Worm (Caenorhabditis elegans) whole organism, L2 larva: ENCODE data around the gene lag-1.

Experiments used
- C34F6.9 ChIP-seq: fragments of 150-350 bp; optimal IDR thresholded peaks from 2 replicates; lab custom pipeline; 2014; ENCODE audit warnings: missing biosample characterization, missing genetic modification characterization
- F13H6.1 ChIP-seq: sonication (generic microtip); optimal IDR thresholded peaks from 2 replicates; lab custom pipeline; 2016; ENCODE audit warnings: missing genetic modification characterization, missing compliant biosample characterization
- R02D3.7 ChIP-seq: fragments of 150-350 bp; optimal IDR thresholded peaks from 2 replicates; lab custom pipeline; 2014; ENCODE audit warnings: missing biosample characterization, missing genetic modification characterization
- ZK546.5 ChIP-seq: sonication (generic microtip); optimal IDR thresholded peaks from 2 replicates; lab custom pipeline; 2017; ENCODE audit warnings: missing biosample characterization, missing genetic modification characterization
- aly-2 ChIP-seq: fragments of 150-350 bp; optimal IDR thresholded peaks from 2 replicates; lab custom pipeline; 2014; ENCODE audit warnings: missing biosample characterization, missing genetic modification characterization
- blmp-1 ChIP-seq: sonication (generic microtip); optimal IDR thresholded peaks from 2 replicates; lab custom pipeline; 2017; ENCODE audit warnings: missing genetic modification characterization, mild to moderate bottlenecking, missing compliant biosample characterization, antibody characterized with exemption, moderate library complexity; ENCODE audit not compliant: insufficient read depth
- ceh-16 ChIP-seq: fragments of 150-350 bp; optimal IDR thresholded peaks from 2 replicates; lab custom pipeline; 2014; ENCODE audit warnings: missing biosample characterization, missing genetic modification characterization
- ceh-82 ChIP-seq: fragments of 150-350 bp; optimal IDR thresholded peaks from 2 replicates; lab custom pipeline; 2014; ENCODE audit warnings: missing biosample characterization, missing genetic modification characterization
- crh-2 ChIP-seq: sonication (generic microtip); optimal IDR thresholded peaks from 2 replicates; lab custom pipeline; 2017; ENCODE audit warnings: missing biosample characterization, missing genetic modification characterization
- dmd-4 ChIP-seq: sonication (generic microtip); optimal IDR thresholded peaks from 2 replicates; lab custom pipeline; 2017; ENCODE audit warnings: missing biosample characterization, missing genetic modification characterization
- egl-27 ChIP-seq: sonication (generic microtip); optimal IDR thresholded peaks from 3 replicates; lab custom pipeline; 2017; ENCODE audit warnings: missing biosample characterization, missing genetic modification reagents, missing genetic modification characterization
- elt-1 ChIP-seq: fragments of 150-350 bp; optimal IDR thresholded peaks from 2 replicates; lab custom pipeline; 2014; ENCODE audit warnings: missing biosample characterization, missing genetic modification characterization
- elt-3 ChIP-seq: sonication (generic microtip); optimal IDR thresholded peaks from 2 replicates; lab custom pipeline; 2017; ENCODE audit warnings: missing biosample characterization, missing genetic modification characterization
- lin-13 ChIP-seq: fragments of 150-350 bp; optimal IDR thresholded peaks from 2 replicates; lab custom pipeline; 2014; ENCODE audit warnings: missing biosample characterization, missing genetic modification reagents, missing genetic modification characterization
- lsy-2 ChIP-seq, 2 experiments: fragments of 150-350 bp in 1 of 2; sonication (generic microtip) in 1 of 2; optimal IDR thresholded peaks; 2 replicates each; lab custom pipeline; 2014 to 2017; ENCODE audit warnings: missing biosample characterization in 2 of 2, missing genetic modification characterization in 2 of 2
- mbf-1 ChIP-seq: sonication (generic microtip); optimal IDR thresholded peaks from 2 replicates; lab custom pipeline; 2017; ENCODE audit warnings: missing biosample characterization, missing genetic modification characterization
- nhr-10 ChIP-seq: sonication (generic microtip); optimal IDR thresholded peaks from 2 replicates; lab custom pipeline; 2017; ENCODE audit warnings: missing biosample characterization, missing genetic modification characterization
- nhr-12 ChIP-seq: fragments of 150-350 bp; optimal IDR thresholded peaks from 2 replicates; lab custom pipeline; 2014; ENCODE audit warnings: missing biosample characterization, missing genetic modification characterization
- nhr-129 ChIP-seq: fragments of 150-350 bp; optimal IDR thresholded peaks from 2 replicates; lab custom pipeline; 2014; ENCODE audit warnings: missing biosample characterization, missing genetic modification characterization
- nhr-25 ChIP-seq: fragments of 150-350 bp; sonication (generic microtip); optimal IDR thresholded peaks from 3 replicates; lab custom pipeline; 2014; ENCODE audit warnings: missing biosample characterization, missing genetic modification characterization
- nhr-77 ChIP-seq: fragments of 150-350 bp; optimal IDR thresholded peaks from 2 replicates; lab custom pipeline; 2014; ENCODE audit warnings: missing biosample characterization, missing genetic modification characterization
- peb-1 ChIP-seq: fragments of 150-350 bp; optimal IDR thresholded peaks from 2 replicates; lab custom pipeline; 2014; ENCODE audit warnings: missing biosample characterization, missing genetic modification characterization
- sem-4 ChIP-seq: fragments of 150-350 bp; optimal IDR thresholded peaks from 2 replicates; lab custom pipeline; 2014; ENCODE audit warnings: missing biosample characterization, missing genetic modification reagents, missing genetic modification characterization
- skn-1 ChIP-seq: sonication (generic microtip); optimal IDR thresholded peaks from 2 replicates; lab custom pipeline; 2017; ENCODE audit warnings: missing biosample characterization, missing genetic modification characterization
- sma-3 ChIP-seq: sonication (generic microtip); optimal IDR thresholded peaks from 2 replicates; lab custom pipeline; 2016; ENCODE audit warnings: missing genetic modification reagents, missing genetic modification characterization, missing compliant biosample characterization
- sma-9 ChIP-seq, 2 experiments: fragments of 150-350 bp in 1 of 2; sonication (generic microtip) in 1 of 2; optimal IDR thresholded peaks; 2 replicates each; lab custom pipeline; 2014 to 2016; ENCODE audit warnings: missing genetic modification characterization in 2 of 2, mild to moderate bottlenecking in 1 of 2, missing biosample characterization in 1 of 2, missing compliant biosample characterization in 1 of 2, missing genetic modification reagents in 1 of 2, moderate library complexity in 1 of 2
- unc-39 ChIP-seq: fragments of 150-350 bp; optimal IDR thresholded peaks from 2 replicates; lab custom pipeline; 2014; ENCODE audit warnings: missing biosample characterization, missing genetic modification characterization
- unc-55 ChIP-seq: fragments of 150-350 bp; sonication (generic microtip); optimal IDR thresholded peaks from 3 replicates; lab custom pipeline; 2014; ENCODE audit warnings: missing biosample characterization, missing genetic modification reagents, missing genetic modification characterization
- zag-1 ChIP-seq: fragments of 150-350 bp; optimal IDR thresholded peaks from 2 replicates; lab custom pipeline; 2014; ENCODE audit warnings: missing biosample characterization, missing genetic modification characterization
- ztf-1 ChIP-seq: fragments of 200-800 bp; sonication (Bioruptor generic); conservative IDR thresholded peaks from 2 replicates; pipeline ENCODE4 v1.3.6; 2022; ENCODE audit warnings: missing genetic modification characterization, missing compliant biosample characterization
- ztf-4 ChIP-seq: fragments of 150-350 bp; optimal IDR thresholded peaks from 2 replicates; lab custom pipeline; 2014; ENCODE audit warnings: missing biosample characterization, missing genetic modification characterization

Gene lag-1

ce11 chrIV:6051884-6052283 lies 43.3 kb upstream of the lag-1 start:
- no peak for TF ChIP-seq dmd-4 (tag; lab: Kevin White, UChicago)
- no peak for TF ChIP-seq ceh-82 (tag; lab: Kevin White, UChicago)
- TF ChIP-seq egl-27 = no peak
- peak; percentile 2 for TF ChIP-seq crh-2 (tag; lab: Kevin White, UChicago)
- TF ChIP-seq, all 48 proteins: peak for 1

- TF ChIP-seq F13H6.1 = peak; percentile 4
- TF ChIP-seq blmp-1 (tag; lab: Kevin White, UChicago) = no peak
- TF ChIP-seq lsy-2 (tag; optimal IDR thresholded peaks at IDR 0.05; lab: Kevin White, UChicago) = peak in 1 of 2 experiments; percentile 22
- TF ChIP-seq sma-3 = no peak
- peak; percentile 40 for TF ChIP-seq unc-55 (GFP tag; lab: Kevin White, UChicago)
- peak; percentile 11 for TF ChIP-seq crh-2 (tag; lab: Kevin White, UChicago)
- TF ChIP-seq nhr-129 (tag; lab: Kevin White, UChicago) = peak; percentile 15
- TF ChIP-seq ceh-82 (tag; lab: Kevin White, UChicago) = no peak
- TF ChIP-seq C34F6.9 (tag; lab: Kevin White, UChicago) = peak; percentile 31
- TF ChIP-seq ztf-4 (tag; lab: Kevin White, UChicago) = no peak
- peak; percentile 39 for TF ChIP-seq sma-9 (GFP tag; optimal IDR thresholded peaks at IDR 0.05; lab: Kevin White, UChicago)
- TF ChIP-seq sma-9 (tag; optimal IDR thresholded peaks at IDR 0.05; lab: Kevin White, UChicago) = no peak
- TF ChIP-seq, all 48 proteins: peak for 7
Observed at ce11 chrIV:6053436-6053835, 41.8 kb upstream of the lag-1 start.

- TF ChIP-seq sma-9 (GFP tag; optimal IDR thresholded peaks at IDR 0.05; lab: Kevin White, UChicago) (peak; percentile 33), sma-9 (tag; optimal IDR thresholded peaks at IDR 0.05; lab: Kevin White, UChicago) (no peak), skn-1 (tag; lab: Kevin White, UChicago) (no peak), aly-2 (tag; lab: Kevin White, UChicago) (no peak), lin-13 (no peak)
Observed at ce11 chrIV:6054833-6055232, 40.4 kb upstream of the lag-1 start.

ce11 chrIV:6059702-6060101 lies 35.5 kb upstream of the lag-1 start:
- no peak for TF ChIP-seq skn-1 (tag; lab: Kevin White, UChicago)
- TF ChIP-seq mbf-1 (tag; lab: Kevin White, UChicago) = no peak
- no peak for TF ChIP-seq elt-1
- TF ChIP-seq nhr-12 (tag; lab: Kevin White, UChicago) = no peak
- no peak for TF ChIP-seq peb-1 (tag; lab: Kevin White, UChicago)
- TF ChIP-seq elt-3 (tag; lab: Kevin White, UChicago) = no peak
- no peak for TF ChIP-seq ZK546.5 (tag; lab: Kevin White, UChicago)
- no peak for TF ChIP-seq F13H6.1
- no peak for TF ChIP-seq ztf-1 (GFP tag; lab: Robert Waterston, UW)
- no peak for TF ChIP-seq dmd-4 (tag; lab: Kevin White, UChicago)
- TF ChIP-seq nhr-129 (tag; lab: Kevin White, UChicago) = no peak
- TF ChIP-seq nhr-10 (tag; lab: Kevin White, UChicago) = no peak
- TF ChIP-seq crh-2 (tag; lab: Kevin White, UChicago) = no peak
- no peak for TF ChIP-seq aly-2 (tag; lab: Kevin White, UChicago)
- TF ChIP-seq sma-3 = no peak

ce11 chrIV:6060912-6061311 lies 34.3 kb upstream of the lag-1 start:
- no peak for TF ChIP-seq blmp-1 (tag; lab: Kevin White, UChicago)
- TF ChIP-seq elt-3 (tag; lab: Kevin White, UChicago) = no peak
- peak; percentile 48 for TF ChIP-seq C34F6.9 (tag; lab: Kevin White, UChicago)
- TF ChIP-seq lsy-2 (tag; optimal IDR thresholded peaks at IDR 0.05; lab: Kevin White, UChicago) = peak in 1 of 2 experiments; percentile 41
- TF ChIP-seq zag-1 (tag; lab: Kevin White, UChicago) = peak; percentile 11
- peak; percentile 28 for TF ChIP-seq F13H6.1
- peak; percentile 14 for TF ChIP-seq unc-55 (GFP tag; lab: Kevin White, UChicago)

- no peak for TF ChIP-seq sem-4
- TF ChIP-seq sma-9 (GFP tag; optimal IDR thresholded peaks at IDR 0.05; lab: Kevin White, UChicago) = no peak
- TF ChIP-seq sma-9 (tag; optimal IDR thresholded peaks at IDR 0.05; lab: Kevin White, UChicago) = no peak
- TF ChIP-seq unc-39 (tag; lab: Kevin White, UChicago) = no peak
- TF ChIP-seq nhr-25 (tag; lab: Kevin White, UChicago) = no peak
- no peak for TF ChIP-seq R02D3.7 (tag; lab: Kevin White, UChicago)
- no peak for TF ChIP-seq nhr-77 (tag; lab: Kevin White, UChicago)
- TF ChIP-seq ceh-16 (tag; lab: Kevin White, UChicago) = no peak
- no peak for TF ChIP-seq egl-27
- TF ChIP-seq blmp-1 (tag; lab: Kevin White, UChicago) = no peak
- no peak for TF ChIP-seq nhr-129 (tag; lab: Kevin White, UChicago)
Observed at ce11 chrIV:6062078-6062477, 33.1 kb upstream of the lag-1 start.
